Fruit fly (Drosophila melanogaster) ovary, adult (tissue): ENCODE measurements around the gene MED18.

Source experiments
- CG17801 ChIP-seq: fragments of 200-800 bp; optimal IDR thresholded peaks from 2 replicates; lab custom pipeline; 2019; ENCODE audit warnings: missing biosample characterization, mild to moderate bottlenecking, missing genetic modification characterization, moderate library complexity; ENCODE audit not compliant: partially characterized antibody

The MED18 gene

DNA sequence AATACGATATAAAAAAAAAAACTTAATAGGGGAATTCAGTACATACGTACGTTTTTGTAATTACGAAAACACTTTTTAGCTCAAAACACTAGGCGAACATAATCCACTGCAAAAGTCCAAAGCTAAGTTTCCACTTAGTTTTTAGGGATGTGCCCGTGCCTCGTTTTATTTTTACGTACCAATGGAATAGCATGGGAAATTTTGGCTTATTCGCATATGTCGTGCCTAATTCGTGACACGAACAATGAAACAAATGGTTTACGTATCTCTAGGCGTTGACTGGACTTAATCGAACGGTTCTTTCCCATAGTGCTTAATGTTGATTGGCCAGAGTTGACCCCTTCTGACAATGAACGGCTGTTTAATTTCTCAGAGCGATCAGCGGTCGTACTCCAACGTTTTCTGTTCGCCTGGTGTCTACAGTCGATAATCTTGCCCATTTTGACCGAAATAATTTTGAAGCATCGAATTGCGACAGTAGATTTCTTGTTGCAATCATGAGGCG lies 13.9 kb downstream of the MED18 start, which contains the start of gene CG14818:
Gene CG14818 (minus strand): TSS at position 169 of the 505 bp plus-strand sequence.
- TF ChIP-seq CG17801 (GFP tag; lab: Kevin White, UChicago): peak; percentile 61

DNA sequence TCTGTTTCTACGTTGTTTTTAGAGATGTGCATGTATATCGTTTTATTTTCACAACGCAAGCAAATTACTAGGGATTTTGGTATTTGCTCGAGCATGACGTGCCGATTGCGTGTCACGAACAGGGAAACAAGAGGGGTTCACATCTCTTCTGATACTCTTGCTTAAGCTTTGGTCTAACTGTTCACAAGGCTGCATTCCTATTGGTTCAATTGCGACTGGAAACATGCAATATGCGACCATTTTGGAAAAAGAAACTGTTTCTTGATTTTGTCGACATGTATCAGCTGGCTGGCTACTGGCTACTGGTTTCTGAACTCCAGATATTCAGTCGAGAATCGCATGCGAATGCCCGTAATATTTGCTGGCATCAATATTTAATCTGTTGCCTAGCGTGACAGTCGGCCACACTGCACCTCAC lies 14.4 kb downstream of the MED18 start, which contains the start of gene Coa8:
Gene Coa8 (plus strand): TSS at position 144 of the 418 bp plus-strand sequence.
- peak; percentile 57 for TF ChIP-seq CG17801 (GFP tag; lab: Kevin White, UChicago)

DNA sequence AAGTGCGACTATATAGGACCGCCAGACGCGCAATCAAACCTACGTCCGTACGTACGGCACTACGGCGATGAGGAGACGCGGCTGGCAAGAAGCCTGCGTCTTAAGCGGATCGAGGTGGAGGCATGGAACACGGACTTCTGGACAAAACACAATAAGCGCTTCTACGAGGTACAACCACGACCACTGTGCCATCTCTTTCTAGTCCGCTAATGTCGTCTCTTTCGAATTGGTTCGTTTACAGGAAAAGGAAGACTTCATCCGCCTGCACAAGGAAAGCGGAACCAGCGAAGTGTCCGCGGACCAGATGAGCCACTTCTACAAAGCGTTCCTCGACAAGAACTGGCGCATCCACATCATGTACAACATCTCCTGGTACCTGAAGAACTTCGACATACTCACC lies 15.1 kb downstream of the MED18 start:
- TF ChIP-seq CG17801 (GFP tag; lab: Kevin White, UChicago): no peak

DNA sequence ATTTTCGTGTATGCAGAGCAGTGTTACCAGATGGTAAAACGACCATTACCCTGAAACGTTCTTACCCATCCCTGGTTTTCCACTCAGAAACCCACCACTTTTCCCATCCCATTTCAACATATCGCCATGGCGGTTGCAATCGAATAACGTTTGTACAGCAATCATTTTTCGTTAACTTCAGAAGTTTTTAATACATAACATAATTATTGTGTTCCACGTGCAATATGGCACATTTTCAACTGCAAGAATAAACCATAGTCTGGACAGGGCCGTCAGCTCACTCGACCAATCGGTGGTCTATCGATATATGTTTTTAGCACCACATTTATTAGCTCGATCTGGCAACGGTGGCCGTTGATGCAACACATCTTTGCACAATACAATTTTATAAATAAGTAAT lies 24.2 kb downstream of the MED18 start, which contains the start of the genes trr and mRpL16:
Gene trr (minus strand): TSS at position 25 of the 400 bp plus-strand sequence.
Gene mRpL16 (plus strand): TSS at position 331 of the 400 bp plus-strand sequence.
- TF ChIP-seq CG17801 (GFP tag; lab: Kevin White, UChicago): peak; percentile 83

DNA sequence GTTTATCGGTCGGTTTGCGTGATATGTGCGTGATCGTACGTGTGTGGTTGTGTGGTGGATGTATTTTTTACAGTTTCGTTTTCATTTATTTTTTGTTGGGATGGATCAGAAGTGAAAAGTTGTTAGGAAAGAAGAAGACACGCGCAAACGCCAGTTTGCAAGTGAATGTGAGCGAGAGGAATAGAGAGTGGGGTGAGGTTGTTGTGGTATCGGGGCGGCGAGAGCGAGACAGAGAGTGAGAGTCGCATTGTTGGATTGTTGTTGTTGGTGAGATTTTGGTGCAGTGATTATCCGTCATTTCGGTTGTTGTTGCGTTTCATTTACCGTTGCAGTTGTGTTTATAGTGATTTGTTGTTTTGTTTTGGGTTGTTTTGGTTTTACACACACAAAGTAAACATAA lies 27.8 kb downstream of the MED18 start:
- no peak for TF ChIP-seq CG17801 (GFP tag; lab: Kevin White, UChicago)

DNA sequence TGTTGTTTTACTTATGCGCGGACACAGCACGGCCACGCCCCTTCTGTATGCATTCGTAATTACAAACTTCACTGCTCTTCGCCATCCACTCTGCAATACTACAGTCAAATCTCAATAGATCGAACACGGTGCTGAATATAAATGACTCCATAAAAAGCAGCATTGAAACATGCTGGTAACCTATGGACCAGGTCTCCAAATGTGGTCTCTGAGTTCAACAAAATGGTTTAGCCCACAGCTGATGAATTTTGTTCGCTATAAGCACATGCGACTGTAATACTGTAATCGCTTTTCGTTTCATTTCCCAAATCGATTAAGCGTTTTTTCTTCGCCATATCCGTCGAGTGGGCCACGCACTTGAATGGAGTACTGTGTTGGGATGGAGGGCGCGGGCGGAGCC lies 31.7 kb downstream of the MED18 start:
- no peak for TF ChIP-seq CG17801 (GFP tag; lab: Kevin White, UChicago)

DNA sequence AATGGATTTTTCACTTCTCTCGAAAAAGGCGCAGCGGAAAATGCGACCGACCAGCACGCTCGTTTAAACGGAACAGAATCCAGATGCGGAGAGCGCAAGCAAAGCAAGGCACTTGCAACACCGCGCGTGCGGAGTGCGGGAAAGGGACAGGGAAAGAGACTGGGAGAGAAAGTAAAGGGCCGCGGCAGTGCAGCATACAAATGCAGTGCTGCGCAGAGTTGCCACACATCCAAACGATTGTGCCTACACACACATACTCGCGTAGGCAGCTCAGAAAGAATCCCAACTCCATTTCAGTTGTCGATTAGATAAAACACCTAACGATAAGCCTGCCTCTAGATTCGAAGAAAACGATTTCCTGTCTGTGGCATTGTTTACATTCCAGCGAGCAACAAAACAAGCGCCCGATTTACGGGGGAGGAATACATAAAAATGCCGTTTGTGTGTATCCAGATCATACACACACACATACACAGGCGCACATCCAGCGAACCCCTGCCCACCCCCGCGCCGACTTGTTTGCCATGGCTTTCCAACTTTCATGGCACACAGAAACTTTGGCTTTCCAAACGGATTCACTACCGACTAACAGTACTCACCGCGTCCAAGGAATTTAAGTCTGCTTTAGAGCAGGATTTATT lies 33.9 kb downstream of the MED18 start:
- TF ChIP-seq CG17801 (GFP tag; lab: Kevin White, UChicago): no peak

DNA sequence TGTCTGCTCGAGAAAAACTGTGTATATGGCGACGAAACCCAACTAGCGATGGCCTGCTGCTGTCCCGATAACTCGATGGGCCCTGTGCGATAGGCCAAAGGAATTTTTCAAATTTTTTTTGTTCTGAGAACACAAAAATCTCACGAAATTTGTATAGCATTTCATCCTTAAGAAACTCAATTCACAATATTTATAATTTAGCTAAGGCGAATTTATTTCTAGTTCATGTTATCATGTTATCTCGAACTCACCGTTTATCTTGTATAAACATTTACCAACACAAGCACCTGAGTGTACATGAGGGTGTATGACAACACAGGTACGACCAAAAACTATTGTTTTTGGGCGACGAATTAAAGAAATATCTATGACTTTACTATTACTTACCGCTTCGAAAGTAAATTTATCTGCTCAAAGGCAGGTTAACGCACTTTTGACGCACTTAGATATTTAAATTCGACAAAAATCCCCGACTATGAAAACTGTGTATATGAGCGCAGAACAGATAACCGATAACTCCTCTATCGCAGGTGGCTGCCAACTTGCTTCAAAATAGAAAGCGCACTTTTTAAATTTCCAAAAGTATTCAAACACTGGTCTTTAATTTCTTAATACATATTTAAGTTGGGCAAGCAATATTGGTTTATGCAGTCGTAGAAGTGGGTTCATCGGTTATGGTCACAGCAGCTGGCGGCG lies 34.6 kb downstream of the MED18 start, which contains the start of gene arm:
Gene arm (minus strand): TSS at position 524 of the 696 bp plus-strand sequence.
- TF ChIP-seq CG17801 (GFP tag; lab: Kevin White, UChicago): no peak

DNA sequence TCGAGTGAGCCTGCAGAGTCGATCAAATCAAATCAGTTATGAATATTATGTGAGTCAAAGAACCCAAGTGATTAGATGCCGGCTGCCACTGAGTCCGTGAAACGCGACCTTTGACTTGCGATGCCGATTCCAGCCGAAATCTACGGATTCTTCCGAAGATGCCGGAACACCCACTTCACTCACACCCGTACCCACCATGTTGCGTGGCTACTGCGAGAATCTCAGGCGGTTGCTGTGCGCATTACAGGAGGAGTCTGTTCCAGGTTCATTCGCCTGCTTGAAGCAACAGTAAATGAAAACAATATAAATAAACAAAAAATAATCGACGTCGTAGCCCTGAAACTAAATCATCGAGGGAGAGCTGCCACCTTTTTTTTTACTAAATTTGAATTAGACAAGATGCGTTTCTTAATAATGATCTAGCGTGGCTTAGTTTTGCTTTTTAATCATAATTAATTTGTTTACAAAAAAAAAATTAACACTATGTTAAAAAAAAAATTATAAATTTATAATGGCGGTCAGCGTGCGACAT lies 36.0 kb downstream of the MED18 start, which contains the start of gene Ldaf1:
Gene Ldaf1 (minus strand): TSS at position 307 of the 532 bp plus-strand sequence.
- TF ChIP-seq CG17801 (GFP tag; lab: Kevin White, UChicago): no peak

DNA sequence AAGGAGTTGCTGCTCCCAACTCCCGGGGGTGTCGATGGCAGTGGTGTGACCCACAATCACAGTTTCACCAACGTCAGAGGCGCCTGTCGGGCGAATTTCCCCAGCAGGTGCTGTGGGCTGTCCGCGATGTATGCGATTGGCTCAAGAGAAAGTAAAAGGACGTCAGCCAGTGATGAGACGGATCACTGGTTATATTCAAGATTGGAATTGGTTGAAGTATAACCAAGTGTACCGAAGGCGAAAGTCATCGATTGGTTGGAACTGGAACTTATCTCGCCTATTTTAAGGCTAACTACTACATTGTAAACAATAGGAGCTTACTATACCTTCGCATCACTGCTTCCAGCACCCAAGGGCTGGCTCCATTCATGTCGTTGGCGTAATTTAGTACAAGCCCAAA lies 37.4 kb downstream of the MED18 start, which contains the start of gene CG32801:
Gene CG32801 (minus strand): TSS at position 101 of the 400 bp plus-strand sequence.
- no peak for TF ChIP-seq CG17801 (GFP tag; lab: Kevin White, UChicago)

DNA sequence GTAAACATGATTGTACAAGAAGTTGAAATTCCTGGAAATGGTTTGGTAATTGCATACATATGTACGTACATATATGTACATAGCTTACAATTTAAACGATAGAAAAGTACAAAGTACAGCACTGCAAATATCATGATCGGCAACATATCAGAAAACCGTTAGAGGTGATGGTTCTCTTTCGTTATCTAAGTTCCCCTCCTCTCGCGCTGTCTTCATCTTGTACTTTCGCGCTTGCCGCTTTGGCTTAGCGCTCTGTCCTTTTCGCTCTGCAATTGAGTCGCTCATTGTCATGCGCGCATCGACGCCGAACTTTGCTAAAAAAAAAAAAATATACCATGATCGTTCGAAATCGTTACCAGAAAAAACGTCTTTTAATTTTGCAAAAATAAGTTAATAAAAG lies 38.3 kb downstream of the MED18 start:
- no peak for TF ChIP-seq CG17801 (GFP tag; lab: Kevin White, UChicago)

DNA sequence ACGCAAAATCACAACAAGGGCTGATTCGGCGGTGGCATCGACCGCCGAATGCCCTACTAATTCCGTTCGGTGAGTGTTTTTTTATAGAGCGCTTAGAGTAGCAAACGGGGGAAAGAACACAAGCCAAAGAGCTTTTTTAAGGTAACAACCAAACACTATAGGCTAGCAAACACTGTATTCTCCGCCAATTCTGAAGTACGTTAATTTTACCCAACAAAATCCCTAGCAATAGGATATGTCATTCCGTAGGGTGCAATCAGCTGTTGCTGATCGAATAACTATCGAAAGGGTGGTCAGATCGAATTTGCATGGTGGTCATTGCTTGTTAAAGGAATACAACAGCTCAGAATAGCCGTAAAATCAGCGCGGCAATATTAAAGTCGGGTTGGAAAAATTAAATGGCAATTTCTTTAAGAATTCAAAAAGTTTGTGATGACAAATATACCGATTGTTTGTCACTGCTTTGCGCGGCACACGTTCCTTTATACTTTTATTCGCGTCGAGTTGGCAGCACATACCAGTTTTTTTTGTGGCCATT lies 42.1 kb downstream of the MED18 start, which contains the start of gene mip130:
Gene mip130 (plus strand): TSS at position 513 of the 538 bp plus-strand sequence.
- TF ChIP-seq CG17801 (GFP tag; lab: Kevin White, UChicago): peak; percentile 39

DNA sequence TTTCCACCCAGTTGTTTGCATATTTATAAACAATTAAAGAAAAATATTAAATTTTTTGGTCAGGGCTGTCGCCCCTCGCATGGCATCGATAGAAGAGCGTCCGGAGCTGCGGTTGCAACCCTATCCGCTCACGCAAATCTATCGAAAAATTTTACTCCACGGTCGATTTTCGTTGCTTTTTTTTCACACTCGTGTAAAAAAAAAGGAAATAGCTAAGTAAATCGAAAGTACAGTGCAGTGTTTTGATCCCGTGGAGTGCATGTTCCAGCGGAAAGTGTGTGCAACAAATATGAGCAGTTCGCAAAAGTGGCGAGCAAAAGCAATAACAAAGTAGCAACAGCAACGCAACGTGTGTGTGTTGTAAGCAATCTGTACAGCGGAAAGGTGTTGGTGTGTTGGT lies 43.0 kb downstream of the MED18 start, which contains the start of the genes Edem1 and Rbcn-3B:
Gene Edem1 (minus strand): TSS at position 71 of the 400 bp plus-strand sequence.
Gene Rbcn-3B (plus strand): TSS at position 164 of the 400 bp plus-strand sequence.
- TF ChIP-seq CG17801 (GFP tag; lab: Kevin White, UChicago): peak; percentile 63

DNA sequence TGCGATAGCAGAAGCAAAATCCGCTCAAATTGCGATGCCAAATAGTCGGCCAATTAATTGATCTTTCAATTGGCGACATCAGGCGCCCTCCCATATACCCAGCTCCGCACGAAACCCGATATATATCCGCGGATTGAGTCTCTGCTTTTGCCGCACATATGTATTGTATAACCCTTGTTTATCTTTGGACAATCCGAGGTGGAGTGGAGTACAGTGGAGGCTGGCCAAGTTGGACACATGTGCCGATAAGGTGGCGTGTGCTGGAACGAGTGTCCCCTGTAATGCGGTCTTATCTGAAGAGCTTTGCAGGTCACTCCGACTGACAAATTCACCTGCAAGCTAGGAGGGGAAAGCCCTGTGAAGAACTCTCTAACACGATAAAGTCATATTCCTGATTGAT lies 43.8 kb downstream of the MED18 start:
- TF ChIP-seq CG17801 (GFP tag; lab: Kevin White, UChicago): no peak
